Worm (Caenorhabditis elegans) whole organism, mixed stage, embryonic: ENCODE data around the gene F21C10.7.
A peak's percentile ranks its signal among the peaks of the same experiment; 100 is the strongest.

Experiments used
- M03D4.4 ChIP-seq: sonication (generic microtip); optimal IDR thresholded peaks from 2 replicates; lab custom pipeline; 2017; ENCODE audit warnings: mild to moderate bottlenecking, missing genetic modification characterization, missing compliant biosample characterization
- blmp-1 ChIP-seq: fragments of 150-350 bp; optimal IDR thresholded peaks from 2 replicates; lab custom pipeline; 2014; ENCODE audit warnings: missing biosample characterization, missing genetic modification characterization
- ceh-39 ChIP-seq: fragments of 150-350 bp; optimal IDR thresholded peaks from 2 replicates; lab custom pipeline; 2014; ENCODE audit warnings: missing biosample characterization, missing genetic modification characterization
- ceh-43 ChIP-seq: fragments of 200-800 bp; sonication (Bioruptor generic); optimal IDR thresholded peaks from 2 replicates; lab custom pipeline; 2018; ENCODE audit warnings: mild to moderate bottlenecking, missing genetic modification characterization, moderate library complexity, missing compliant biosample characterization
- ces-1 ChIP-seq: fragments of 150-350 bp; optimal IDR thresholded peaks from 2 replicates; lab custom pipeline; 2014; ENCODE audit warnings: missing biosample characterization, missing genetic modification reagents, missing genetic modification characterization
- cnd-1 ChIP-seq: fragments of 200-800 bp; sonication (Bioruptor generic); optimal IDR thresholded peaks from 2 replicates; lab custom pipeline; 2018; ENCODE audit warnings: mild to moderate bottlenecking, missing genetic modification characterization, missing compliant biosample characterization
- drap-1 ChIP-seq: fragments of 200-800 bp; sonication (Bioruptor generic); optimal IDR thresholded peaks from 3 replicates; lab custom pipeline; 2018; ENCODE audit warnings: mild to moderate bottlenecking, missing genetic modification characterization, missing compliant biosample characterization
- elt-1 ChIP-seq: sonication (generic microtip); optimal IDR thresholded peaks from 2 replicates; lab custom pipeline; 2017; ENCODE audit warnings: missing genetic modification characterization, mild to moderate bottlenecking, missing compliant biosample characterization, antibody characterized with exemption, moderate library complexity, borderline replicate concordance; ENCODE audit not compliant: insufficient read depth
- elt-3 ChIP-seq: fragments of 150-350 bp; optimal IDR thresholded peaks from 2 replicates; lab custom pipeline; 2014; ENCODE audit warnings: missing biosample characterization, missing genetic modification characterization
- flh-1 ChIP-seq: fragments of 200-800 bp; sonication (Bioruptor generic); optimal IDR thresholded peaks from 2 replicates; lab custom pipeline; 2018; ENCODE audit warnings: mild to moderate bottlenecking, missing genetic modification characterization, moderate library complexity, missing compliant biosample characterization
- ham-2 ChIP-seq: fragments of 200-800 bp; sonication (Bioruptor generic); optimal IDR thresholded peaks from 2 replicates; lab custom pipeline; 2018; ENCODE audit warnings: mild to moderate bottlenecking, missing genetic modification characterization, missing compliant biosample characterization
- hlh-1 ChIP-seq: fragments of 150-350 bp; optimal IDR thresholded peaks from 2 replicates; lab custom pipeline; 2014; ENCODE audit warnings: missing biosample characterization, missing genetic modification reagents, missing genetic modification characterization
- lin-13 ChIP-seq: fragments of 150-350 bp; optimal IDR thresholded peaks from 2 replicates; lab custom pipeline; 2014; ENCODE audit warnings: missing biosample characterization, missing genetic modification characterization
- lin-32 ChIP-seq: fragments of 200-800 bp; sonication (Bioruptor generic); optimal IDR thresholded peaks from 2 replicates; lab custom pipeline; 2018; ENCODE audit warnings: mild to moderate bottlenecking, missing genetic modification characterization, missing compliant biosample characterization
- lsy-2 ChIP-seq: fragments of 150-350 bp; optimal IDR thresholded peaks from 2 replicates; lab custom pipeline; 2014; ENCODE audit warnings: missing biosample characterization, missing genetic modification characterization
- mab-5 ChIP-seq: fragments of 150-350 bp; optimal IDR thresholded peaks from 2 replicates; lab custom pipeline; 2014; ENCODE audit warnings: missing biosample characterization, missing genetic modification characterization
- mls-2 ChIP-seq: sonication (generic microtip); optimal IDR thresholded peaks from 2 replicates; lab custom pipeline; 2016; ENCODE audit warnings: mild to moderate bottlenecking, missing genetic modification characterization, moderate library complexity, missing compliant biosample characterization
- nhr-2 ChIP-seq: fragments of 150-350 bp; optimal IDR thresholded peaks from 2 replicates; lab custom pipeline; 2014; ENCODE audit warnings: missing biosample characterization, missing genetic modification characterization
- nhr-237 ChIP-seq: fragments of 150-350 bp; optimal IDR thresholded peaks from 2 replicates; lab custom pipeline; 2014; ENCODE audit warnings: missing biosample characterization, missing genetic modification characterization
- nhr-28 ChIP-seq: fragments of 150-350 bp; optimal IDR thresholded peaks from 2 replicates; lab custom pipeline; 2014; ENCODE audit warnings: missing biosample characterization, missing genetic modification characterization
- nhr-76 ChIP-seq: sonication (generic microtip); optimal IDR thresholded peaks from 2 replicates; lab custom pipeline; 2017; ENCODE audit warnings: missing biosample characterization, missing genetic modification characterization
- pha-4 ChIP-seq: fragments of 150-350 bp; optimal IDR thresholded peaks from 2 replicates; lab custom pipeline; 2018; ENCODE audit warnings: missing biosample characterization, missing genetic modification reagents, missing genetic modification characterization
- sem-2 ChIP-seq: fragments of 200-800 bp; sonication (Bioruptor generic); optimal IDR thresholded peaks from 2 replicates; lab custom pipeline; 2018; ENCODE audit warnings: mild to moderate bottlenecking, missing genetic modification characterization, missing compliant biosample characterization
- snpc-4 ChIP-seq: fragments of 150-350 bp; optimal IDR thresholded peaks from 2 replicates; lab custom pipeline; 2014; ENCODE audit warnings: missing biosample characterization, missing genetic modification characterization
- sptf-1 ChIP-seq: sonication (generic microtip); optimal IDR thresholded peaks from 2 replicates; lab custom pipeline; 2017; ENCODE audit warnings: mild to moderate bottlenecking, missing genetic modification characterization, moderate library complexity, missing compliant biosample characterization
- tbx-8 ChIP-seq: fragments of 200-800 bp; sonication (Bioruptor generic); optimal IDR thresholded peaks from 2 replicates; lab custom pipeline; 2018; ENCODE audit warnings: mild to moderate bottlenecking, missing genetic modification characterization, moderate library complexity, missing compliant biosample characterization
- unc-120 ChIP-seq: sonication (generic microtip); optimal IDR thresholded peaks from 2 replicates; lab custom pipeline; 2017; ENCODE audit warnings: missing genetic modification characterization, missing compliant biosample characterization; ENCODE audit not compliant: poor library complexity, severe bottlenecking
- unc-62 ChIP-seq: fragments of 150-350 bp; optimal IDR thresholded peaks from 2 replicates; lab custom pipeline; 2014; ENCODE audit warnings: missing biosample characterization, missing genetic modification reagents, missing genetic modification characterization
- ztf-11 ChIP-seq: fragments of 150-350 bp; optimal IDR thresholded peaks from 2 replicates; lab custom pipeline; 2014; ENCODE audit warnings: missing biosample characterization, missing genetic modification characterization

F21C10.7 gene

ce11 chrV:9095613-9096317 is 16.8 kb upstream of the F21C10.7 start, which contains the start of gene F21C10.10 (continued):
- no peak for TF ChIP-seq ham-2
- no peak for TF ChIP-seq M03D4.4
- TF ChIP-seq sem-2 (GFP tag; lab: Kevin White, UChicago): no peak
- TF ChIP-seq elt-3: no peak
- peak; percentile 72 for TF ChIP-seq nhr-2 (tag; lab: Kevin White, UChicago)
- no peak for TF ChIP-seq sptf-1 (tag; lab: Kevin White, UChicago)

ce11 chrV:9096674-9097073 is 15.9 kb upstream of the F21C10.7 start:
- TF ChIP-seq tbx-8 (no peak), nhr-2 (tag; lab: Kevin White, UChicago) (no peak), ceh-43 (GFP tag; lab: Kevin White, UChicago) (no peak), mab-5 (tag; lab: Kevin White, UChicago) (no peak), ces-1 (no peak)

- TF ChIP-seq elt-1 (tag; lab: Kevin White, UChicago): no peak
- TF ChIP-seq mls-2 (tag; lab: Kevin White, UChicago): no peak
These were observed 15.4 kb upstream of the F21C10.7 start for ce11 chrV:9097213-9097612.

- TF ChIP-seq ces-1 (no peak), drap-1 (GFP tag; lab: Kevin White, UChicago) (no peak), unc-120 (tag; lab: Kevin White, UChicago) (no peak), nhr-2 (tag; lab: Kevin White, UChicago) (no peak), snpc-4 (no peak), ceh-39 (tag; lab: Kevin White, UChicago) (no peak), nhr-237 (tag; lab: Kevin White, UChicago) (no peak), sptf-1 (tag; lab: Kevin White, UChicago) (no peak), lin-32 (GFP tag; lab: Kevin White, UChicago) (no peak), hlh-1 (tag; lab: Kevin White, UChicago) (no peak), nhr-76 (tag; lab: Kevin White, UChicago) (no peak), unc-62 (GFP tag; lab: Kevin White, UChicago) (no peak), tbx-8 (no peak), cnd-1 (tag; lab: Kevin White, UChicago) (no peak), lsy-2 (tag; lab: Kevin White, UChicago) (no peak), ceh-43 (GFP tag; lab: Kevin White, UChicago) (no peak)
These were observed 14.1 kb upstream of the F21C10.7 start, which contains the start of gene F21C10.9 for ce11 chrV:9098280-9098973. Gene F21C10.9 (minus strand): TSS chrV:9098696.

ce11 chrV:9101062-9101461 is 11.5 kb upstream of the F21C10.7 start, which contains the start of gene frpr-6:
Gene frpr-6 (minus strand): TSS chrV:9101162.
- TF ChIP-seq flh-1 (GFP tag; lab: Kevin White, UChicago): no peak
- no peak for TF ChIP-seq ztf-11 (tag; lab: Kevin White, UChicago)
- no peak for TF ChIP-seq ham-2
- no peak for TF ChIP-seq nhr-76 (tag; lab: Kevin White, UChicago)
- no peak for TF ChIP-seq cnd-1 (tag; lab: Kevin White, UChicago)
- no peak for TF ChIP-seq lin-13 (tag; lab: Kevin White, UChicago)
- TF ChIP-seq elt-3: no peak
- no peak for TF ChIP-seq blmp-1 (tag; lab: Kevin White, UChicago)
- TF ChIP-seq drap-1 (GFP tag; lab: Kevin White, UChicago): no peak
- TF ChIP-seq hlh-1 (tag; lab: Kevin White, UChicago): no peak
- TF ChIP-seq pha-4 (tag; lab: Kevin White, UChicago): no peak
- TF ChIP-seq nhr-237 (tag; lab: Kevin White, UChicago): no peak
- no peak for TF ChIP-seq nhr-28 (tag; lab: Kevin White, UChicago)
- TF ChIP-seq, all 35 proteins: peak for 0
